Fruit fly (Drosophila melanogaster): ENCODE measurements around the gene CG17122.

CG17122 gene

dm6 chr3L:20226153-20226552 lies 49.0 kb downstream of the CG17122 start (continued):
- no peak for TF ChIP-seq CG10543 (GFP tag; optimal IDR thresholded peaks at IDR 0.05)
- TF ChIP-seq trh (GFP tag; optimal IDR thresholded peaks at IDR 0.05): no peak
- TF ChIP-seq Hsf (GFP tag; optimal IDR thresholded peaks at IDR 0.05): no peak
- peak; percentile 78 for TF ChIP-seq CG3995 (GFP tag; optimal IDR thresholded peaks at IDR 0.05)
- TF ChIP-seq Asciz (GFP tag; optimal IDR thresholded peaks at IDR 0.05): no peak
- peak; percentile 77 for TF ChIP-seq sens (GFP tag)
- no peak for TF ChIP-seq Neu2 (GFP tag; optimal IDR thresholded peaks at IDR 0.05; ENCODE audit: borderline replicate concordance)
- no peak for TF ChIP-seq Lpt (GFP tag; optimal IDR thresholded peaks at IDR 0.05)
- no peak for TF ChIP-seq CG3065 (GFP tag; optimal IDR thresholded peaks at IDR 0.05)
- no peak for TF ChIP-seq CG2875 (GFP tag; optimal IDR thresholded peaks at IDR 0.05)
- no peak for TF ChIP-seq CG9215 (GFP tag; IDR thresholded peaks at IDR 0.05)
- no peak for TF ChIP-seq repo (GFP tag; optimal IDR thresholded peaks at IDR 0.05)
- no peak for TF ChIP-seq gcm (GFP tag; optimal IDR thresholded peaks at IDR 0.05)
- no peak for TF ChIP-seq Max (GFP tag; optimal IDR thresholded peaks at IDR 0.05)
- no peak for TF ChIP-seq mam (GFP tag; optimal IDR thresholded peaks at IDR 0.05)
- peak; percentile 64 for TF ChIP-seq CHES-1-like (GFP tag; optimal IDR thresholded peaks at IDR 0.05)
- peak; percentile 86 for TF ChIP-seq CG2116 (GFP tag; optimal IDR thresholded peaks at IDR 0.05)
- TF ChIP-seq otp (GFP tag; IDR thresholded peaks at IDR 0.05): no peak
- TF ChIP-seq CTCF (GFP tag; optimal IDR thresholded peaks at IDR 0.05): no peak
- TF ChIP-seq vnd (GFP tag; IDR thresholded peaks at IDR 0.05; ENCODE audit: partially characterized antibody): 0 out of 3 replicates have a peak, but pooled peaks have one; percentile 25
- peak; percentile 91 for TF ChIP-seq gfzf (GFP tag; optimal IDR thresholded peaks at IDR 0.05)
- TF ChIP-seq fru (optimal IDR thresholded peaks at IDR 0.05): no peak
- TF ChIP-seq Ssrp (tag; optimal IDR thresholded peaks at IDR 0.05): no peak
- TF ChIP-seq yki (optimal IDR thresholded peaks at IDR 0.05): no peak
- no peak for TF ChIP-seq onecut (GFP tag; IDR thresholded peaks at IDR 0.05)
- peak; percentile 38 for TF ChIP-seq nmo (GFP tag; optimal IDR thresholded peaks at IDR 0.05)
- no peak for TF ChIP-seq CG10431 (GFP tag; optimal IDR thresholded peaks at IDR 0.05)
- peak; percentile 60 for TF ChIP-seq CG14710 (tag; optimal IDR thresholded peaks at IDR 0.05)
- TF ChIP-seq Stat92E (GFP tag; optimal IDR thresholded peaks at IDR 0.05): no peak
- peak; percentile 52 for TF ChIP-seq Scr (GFP tag; IDR thresholded peaks at IDR 0.05; ENCODE audit: partially characterized antibody)
- no peak for TF ChIP-seq CG9876 (GFP tag; optimal IDR thresholded peaks at IDR 0.05)
- no peak for TF ChIP-seq Oli (tag; optimal IDR thresholded peaks at IDR 0.05)
- TF ChIP-seq CG16813 (GFP tag; IDR thresholded peaks at IDR 0.05; ENCODE audit: partially characterized antibody): peak; percentile 39; the same call in 1 of the 3 replicates
- no peak for TF ChIP-seq lov (optimal IDR thresholded peaks at IDR 0.05)
- no peak for TF ChIP-seq lov (GFP tag; IDR thresholded peaks at IDR 0.05)
- peak; percentile 27; the same call in 1 of the 3 replicates for TF ChIP-seq row (GFP tag; IDR thresholded peaks at IDR 0.05)
- TF ChIP-seq Bdp1 (GFP tag; optimal IDR thresholded peaks at IDR 0.05): no peak
- no peak for TF ChIP-seq sens-2 (GFP tag; IDR thresholded peaks at IDR 0.05)
- TF ChIP-seq CG17829 (tag; optimal IDR thresholded peaks at IDR 0.05): peak; percentile 19
- TF ChIP-seq Ets97D (GFP tag; optimal IDR thresholded peaks at IDR 0.05): peak; percentile 72
- no peak for TF ChIP-seq seq (GFP tag; IDR thresholded peaks at IDR 0.05)
- no peak for TF ChIP-seq sob (GFP tag; IDR thresholded peaks at IDR 0.05)
- peak; percentile 40; the same call in 1 of the 3 replicates for TF ChIP-seq knrl (GFP tag; IDR thresholded peaks at IDR 0.05; ENCODE audit: partially characterized antibody)
- no peak for TF ChIP-seq Adf1 (GFP tag; IDR thresholded peaks at IDR 0.05)
- TF ChIP-seq NK7.1 (GFP tag; optimal IDR thresholded peaks at IDR 0.05): no peak
- no peak for TF ChIP-seq CG14441 (GFP tag; IDR thresholded peaks at IDR 0.05)
- TF ChIP-seq CkIIα-i1 (GFP tag; IDR thresholded peaks at IDR 0.05): no peak
- no peak for TF ChIP-seq CG18619 (GFP tag; optimal IDR thresholded peaks at IDR 0.05)
- TF ChIP-seq exex (tag; optimal IDR thresholded peaks at IDR 0.05): peak; percentile 5
- TF ChIP-seq Sry-δ (GFP tag; optimal IDR thresholded peaks at IDR 0.05): peak; percentile 57
- TF ChIP-seq h (optimal IDR thresholded peaks at IDR 0.05): no peak
- TF ChIP-seq CG8359 (GFP tag; optimal IDR thresholded peaks at IDR 0.05; ENCODE audit: borderline replicate concordance): no peak
- no peak for TF ChIP-seq GATAe (GFP tag; conservative IDR thresholded peaks at IDR 0.05)

All from whole organism, embryonic.